Worm (Caenorhabditis elegans): ENCODE measurements around the gene erp-44.2.

erp-44.2 gene

DNA sequence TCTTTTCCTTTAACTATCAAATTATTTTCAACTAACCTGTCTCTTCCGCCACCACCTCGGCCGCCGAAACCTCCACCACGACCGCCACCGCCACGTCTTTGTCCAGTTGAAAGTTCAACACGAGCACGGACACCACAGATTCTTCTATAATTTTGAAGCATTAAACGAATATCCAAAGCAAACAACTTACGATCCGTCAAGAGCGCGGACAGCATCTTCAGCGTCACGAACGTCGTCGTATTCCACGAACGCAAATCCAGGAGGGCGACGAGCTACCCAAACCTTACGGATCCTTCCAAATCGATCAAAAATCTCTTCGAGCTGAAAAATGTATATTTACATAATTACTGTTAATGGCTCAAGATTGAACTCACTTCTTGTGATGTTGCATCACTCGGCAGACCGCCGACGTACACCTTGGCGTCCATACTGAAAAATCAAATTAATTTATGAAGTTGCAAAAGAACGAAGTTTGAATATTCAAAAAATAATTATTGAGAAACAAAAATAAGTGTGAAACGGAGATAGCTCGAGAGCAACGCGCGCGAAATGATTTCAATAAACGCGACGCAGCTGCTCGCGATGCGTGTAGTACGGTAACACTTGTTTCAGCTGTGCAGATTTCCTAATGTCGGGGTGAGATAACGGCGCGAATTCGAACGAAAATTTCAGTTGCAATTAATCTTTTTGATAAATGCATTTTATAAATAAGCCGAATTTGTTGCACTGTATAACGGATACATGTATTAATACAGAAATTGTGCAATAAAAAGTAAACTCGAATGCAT is 43.5 kb downstream of the erp-44.2 start, which contains the start of gene rsp-6 (continued):
- TF ChIP-seq F49E8.2 (tag; optimal IDR thresholded peaks at IDR 0.05; ENCODE audit: insufficient read depth) (peak; percentile 83), T26A5.8 (tag; optimal IDR thresholded peaks at IDR 0.05) (no peak), mel-28 (tag; optimal IDR thresholded peaks at IDR 0.05; ENCODE audit: borderline replicate concordance) (no peak), ceh-58 (GFP tag; IDR thresholded peaks at IDR 0.05) (no peak), F55B11.4 (tag; optimal IDR thresholded peaks at IDR 0.05; ENCODE audit: borderline replicate concordance, insufficient read depth) (no peak), him-1 (tag; optimal IDR thresholded peaks at IDR 0.05) (peak; percentile 43), dpl-1 (GFP tag; optimal IDR thresholded peaks at IDR 0.05) (peak; percentile 93), lag-1 (GFP tag; IDR thresholded peaks at IDR 0.05) (no peak), ceh-40 (GFP tag; IDR thresholded peaks at IDR 0.05) (no peak), attf-3 (GFP tag; conservative IDR thresholded peaks at IDR 0.05) (peak; percentile 30; the same call in 1 of the 2 replicates), pha-4 (tag; optimal IDR thresholded peaks at IDR 0.05) (peak; percentile 13), mcd-1 (GFP tag; IDR thresholded peaks at IDR 0.05) (peak; percentile 83), zim-3 (tag; optimal IDR thresholded peaks at IDR 0.05) (no peak), lsl-1 (GFP tag; optimal IDR thresholded peaks at IDR 0.05) (peak; percentile 96), nfyb-1 (GFP tag; IDR thresholded peaks at IDR 0.05) (peak; percentile 77), egl-18 (GFP tag; IDR thresholded peaks at IDR 0.05) (no peak), F23B12.7 (tag; optimal IDR thresholded peaks at IDR 0.05; ENCODE audit: insufficient read depth) (peak; percentile 81), hmg-1.2 (GFP tag; IDR thresholded peaks at IDR 0.05) (peak; percentile 58; the same call in 1 of the 2 replicates), sptf-2 (GFP tag; optimal IDR thresholded peaks at IDR 0.05) (no peak), akir-1 (GFP tag; optimal IDR thresholded peaks at IDR 0.05) (no peak), xnd-1 (tag; optimal IDR thresholded peaks at IDR 0.05) (peak; percentile 78), atf-7 (tag; optimal IDR thresholded peaks at IDR 0.05) (no peak), K12H6.12 (tag; optimal IDR thresholded peaks at IDR 0.05) (peak; percentile 73), pbrm-1 (GFP tag; IDR thresholded peaks at IDR 0.05) (0 out of 2 replicates have a peak, but pooled peaks have one; percentile 67), F57C9.4 (tag; optimal IDR thresholded peaks at IDR 0.05) (no peak), ztf-26 (tag; optimal IDR thresholded peaks at IDR 0.05) (no peak), ztf-28 (GFP tag; IDR thresholded peaks at IDR 0.05) (0 out of 2 replicates have a peak, but pooled peaks have one; percentile 8), nhr-90 (tag; optimal IDR thresholded peaks at IDR 0.05) (peak; percentile 19), C06A6.2 (GFP tag; conservative IDR thresholded peaks at IDR 0.05) (no peak), unc-130 (GFP tag; optimal IDR thresholded peaks at IDR 0.05) (peak; percentile 66), snpc-4 (GFP tag; optimal IDR thresholded peaks at IDR 0.05) (peak; percentile 15), snpc-4 (tag; optimal IDR thresholded peaks at IDR 0.05) (peak; percentile 36 to 74 (median 62)), tbp1 (GFP tag; optimal IDR thresholded peaks at IDR 0.05) (peak; percentile 58), zfh-2 (GFP tag; conservative IDR thresholded peaks at IDR 0.05) (no peak), ztf-18 (tag; optimal IDR thresholded peaks at IDR 0.05) (peak; percentile 27), ztf-25 (GFP tag; IDR thresholded peaks at IDR 0.05) (no peak), Y79H2A.3 (GFP tag; conservative IDR thresholded peaks at IDR 0.05) (no peak), F37B4.10 (GFP tag; IDR thresholded peaks at IDR 0.05) (no peak), lin-26 (GFP tag; IDR thresholded peaks at IDR 0.05) (peak; percentile 77), fkh-3 (tag; optimal IDR thresholded peaks at IDR 0.05) (no peak), lin-35 (GFP tag; optimal IDR thresholded peaks at IDR 0.05) (peak; percentile 14 to 92 (median 56)), B0261.1 (tag; optimal IDR thresholded peaks at IDR 0.05) (no peak), ceh-91 (GFP tag; IDR thresholded peaks at IDR 0.05) (peak; percentile 90), hlh-26 (GFP tag; conservative IDR thresholded peaks at IDR 0.05) (no peak), F22D6.2 (tag; optimal IDR thresholded peaks at IDR 0.05) (no peak), ztf-3 (GFP tag; optimal IDR thresholded peaks at IDR 0.05) (no peak), madf-3 (GFP tag; IDR thresholded peaks at IDR 0.05) (peak; percentile 99), dox-1 (GFP tag; IDR thresholded peaks at IDR 0.05) (peak; percentile 84)

Measured in whole organism, young adult.